Worm (Caenorhabditis elegans): Measurements from ENCODE around the gene F15A4.5.

Gene F15A4.5

DNA sequence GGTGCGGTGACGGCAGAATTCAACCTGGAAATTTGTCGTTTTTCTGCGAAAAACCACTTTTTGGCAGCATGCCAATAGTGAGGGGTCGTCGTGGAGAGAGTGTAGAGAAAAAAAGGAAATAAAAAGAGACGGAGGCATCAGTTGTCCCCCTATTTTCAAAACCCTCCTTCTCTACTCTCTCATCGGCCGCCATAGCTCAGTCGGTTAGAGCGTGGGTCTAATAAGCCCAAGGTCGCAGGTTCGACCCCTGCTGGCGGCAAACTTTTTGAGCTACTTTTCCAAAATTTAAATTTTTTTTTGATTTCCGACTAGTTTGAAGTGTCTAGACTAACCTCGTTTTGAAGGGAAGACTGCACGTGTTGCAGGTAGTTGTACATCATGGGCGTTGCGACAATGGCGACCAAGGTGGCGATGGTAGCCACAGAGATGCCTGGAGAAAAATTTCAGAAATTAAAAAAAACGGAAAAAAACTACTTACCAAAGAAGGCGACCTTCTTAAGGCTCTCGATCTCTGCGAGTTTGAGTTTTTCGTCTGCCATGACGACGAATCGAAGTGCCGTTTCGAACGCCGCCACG, 23.6 kb upstream of the F15A4.5 start, which contains the start of gene col-85 (continued):
- no peak for TF ChIP-seq Y67H2A.10 (GFP tag; conservative IDR thresholded peaks at IDR 0.05)
- 0 out of 2 replicates have a peak, but pooled peaks have one; percentile 35 for TF ChIP-seq C06A6.2 (GFP tag; conservative IDR thresholded peaks at IDR 0.05)
- peak; percentile 70 for TF ChIP-seq K11D2.4 (GFP tag; IDR thresholded peaks at IDR 0.05)
- peak; percentile 84 for TF ChIP-seq attf-5 (GFP tag; optimal IDR thresholded peaks at IDR 0.05)
- TF ChIP-seq him-1 (tag; optimal IDR thresholded peaks at IDR 0.05) = peak; percentile 89
- peak; percentile 97 for TF ChIP-seq rpc-1 (optimal IDR thresholded peaks at IDR 0.05)
- TF ChIP-seq rpc-1 (tag; optimal IDR thresholded peaks at IDR 0.05) = peak; percentile 93
- no peak for TF ChIP-seq unc-62 (GFP tag; optimal IDR thresholded peaks at IDR 0.05)
- TF ChIP-seq Y56A3A.18 (GFP tag; IDR thresholded peaks at IDR 0.05) = peak; percentile 56; the same call in 1 of the 2 replicates
- TF ChIP-seq hsf-1 (GFP tag; IDR thresholded peaks at IDR 0.05) = peak; percentile 52; the same call in 1 of the 2 replicates

- TF ChIP-seq lag-1 (GFP tag; IDR thresholded peaks at IDR 0.05) (no peak), atf-7 (tag; optimal IDR thresholded peaks at IDR 0.05) (no peak), F57A8.1 (GFP tag; optimal IDR thresholded peaks at IDR 0.05) (no peak), nhr-120 (GFP tag; IDR thresholded peaks at IDR 0.05) (no peak), nhr-27 (tag; optimal IDR thresholded peaks at IDR 0.05) (no peak), zfh-2 (GFP tag; conservative IDR thresholded peaks at IDR 0.05) (peak; percentile 74), D2030.7 (GFP tag; IDR thresholded peaks at IDR 0.05) (no peak), hlh-12 (tag; optimal IDR thresholded peaks at IDR 0.05) (no peak), ceh-40 (GFP tag; IDR thresholded peaks at IDR 0.05) (no peak), F37B4.10 (GFP tag; IDR thresholded peaks at IDR 0.05) (0 out of 2 replicates have a peak, but pooled peaks have one; percentile 71), Y53F4B.3 (GFP tag; IDR thresholded peaks at IDR 0.05) (no peak), cebp-2 (GFP tag; IDR thresholded peaks at IDR 0.05) (0 out of 2 replicates have a peak, but pooled peaks have one; percentile 4), nfya-2 (GFP tag; IDR thresholded peaks at IDR 0.05) (no peak), B0019.2 (GFP tag; conservative IDR thresholded peaks at IDR 0.05) (no peak), Y56A3A.18 (GFP tag; IDR thresholded peaks at IDR 0.05) (no peak), ztf-26 (tag; optimal IDR thresholded peaks at IDR 0.05) (no peak), egrh-3 (GFP tag; IDR thresholded peaks at IDR 0.05) (peak; percentile 97), B0336.3 (GFP tag; IDR thresholded peaks at IDR 0.05) (no peak), mcd-1 (GFP tag; IDR thresholded peaks at IDR 0.05) (no peak), snpc-3.4 (tag; optimal IDR thresholded peaks at IDR 0.05) (no peak), egl-18 (GFP tag; IDR thresholded peaks at IDR 0.05) (no peak)
Measured at ce11 chrII:12494067-12494477, 23.0 kb upstream of the F15A4.5 start.

ce11 chrII:12491936-12492335, 20.9 kb upstream of the F15A4.5 start, which contains the start of gene srz-6:
srz-6 (plus strand) TSS chrII:12492236.
- no peak for TF ChIP-seq let-607 (tag; optimal IDR thresholded peaks at IDR 0.05)
- TF ChIP-seq zfh-2 (GFP tag; conservative IDR thresholded peaks at IDR 0.05) = 0 out of 2 replicates have a peak, but pooled peaks have one; percentile 29

- TF ChIP-seq ceh-79 (tag; optimal IDR thresholded peaks at IDR 0.05) (no peak), tbx-9 (tag; optimal IDR thresholded peaks at IDR 0.05; ENCODE audit: borderline replicate concordance) (no peak), somi-1 (GFP tag; optimal IDR thresholded peaks at IDR 0.05) (no peak), egrh-3 (GFP tag; IDR thresholded peaks at IDR 0.05) (no peak), pha-4 (tag; optimal IDR thresholded peaks at IDR 0.05) (no peak), lin-35 (GFP tag; optimal IDR thresholded peaks at IDR 0.05) (no peak), ceh-58 (GFP tag; IDR thresholded peaks at IDR 0.05) (no peak), lin-26 (GFP tag; IDR thresholded peaks at IDR 0.05) (no peak), D2030.7 (GFP tag; IDR thresholded peaks at IDR 0.05) (no peak), let-607 (tag; optimal IDR thresholded peaks at IDR 0.05) (no peak), C06A6.2 (GFP tag; conservative IDR thresholded peaks at IDR 0.05) (no peak), mes-4 (tag; optimal IDR thresholded peaks at IDR 0.05) (no peak)
Measured at ce11 chrII:12489903-12490302, 18.9 kb upstream of the F15A4.5 start, which contains the start of gene T21B4.15. T21B4.15 (plus strand) TSS chrII:12490203.

Measured in whole organism, young adult.